Fruit fly (Drosophila melanogaster) whole organism, embryonic: ENCODE results near the gene PolE2.

ENCODE experiments used
- ATbp ChIP-seq: fragments of 200-800 bp; sonication (Bioruptor generic); optimal IDR thresholded peaks from 2 replicates; lab custom pipeline; 2017; ENCODE audit warnings: missing biosample characterization, mild to moderate bottlenecking, missing genetic modification characterization, missing genetic modification reagents
- Awh ChIP-seq: fragments of 200-800 bp; sonication (Bioruptor generic); IDR thresholded peaks from 2 replicates; pipeline ENCODE4, ENCODE4 v1.3.6; 2022; ENCODE audit warnings: missing biosample characterization, missing genetic modification characterization
- CG10267 ChIP-seq: fragments of 200-800 bp; sonication (Bioruptor generic); optimal IDR thresholded peaks from 2 replicates; lab custom pipeline; 2018; ENCODE audit warnings: missing biosample characterization, mild to moderate bottlenecking, missing genetic modification characterization, moderate library complexity
- CG10543 ChIP-seq: fragments of 200-800 bp; sonication (Bioruptor generic); optimal IDR thresholded peaks from 3 replicates; lab custom pipeline; 2017; ENCODE audit warnings: missing biosample characterization, mild to moderate bottlenecking, missing genetic modification characterization, moderate library complexity
- CG13287 ChIP-seq: fragments of 200-800 bp; sonication (Bioruptor generic); IDR thresholded peaks from 2 replicates; pipeline ENCODE4 v1.3.6; 2022; ENCODE audit warnings: missing biosample characterization, missing genetic modification characterization; ENCODE audit not compliant: partially characterized antibody
- CG14667 ChIP-seq: fragments of 200-800 bp; sonication (Bioruptor generic); IDR thresholded peaks from 2 replicates; pipeline ENCODE4 v1.3.6; 2022; ENCODE audit warnings: missing biosample characterization, missing genetic modification characterization
- CG15601 ChIP-seq: fragments of 200-800 bp; sonication (Bioruptor generic); optimal IDR thresholded peaks from 3 replicates; lab custom pipeline; 2019; ENCODE audit warnings: missing biosample characterization, mild to moderate bottlenecking, missing genetic modification characterization, moderate library complexity
- CG15696 ChIP-seq: fragments of 200-800 bp; sonication (Bioruptor generic); optimal IDR thresholded peaks from 2 replicates; lab custom pipeline; 2019; ENCODE audit warnings: missing biosample characterization, mild to moderate bottlenecking, missing genetic modification characterization, moderate library complexity
- CG18476 ChIP-seq: fragments of 200-800 bp; sonication (Bioruptor generic); optimal IDR thresholded peaks from 2 replicates; lab custom pipeline; 2016; ENCODE audit warnings: missing biosample characterization, mild to moderate bottlenecking, missing genetic modification characterization
- CG2678 ChIP-seq: fragments of 200-800 bp; sonication (Bioruptor generic); optimal IDR thresholded peaks from 3 replicates; lab custom pipeline; 2019; ENCODE audit warnings: missing biosample characterization, mild to moderate bottlenecking, missing genetic modification characterization, moderate library complexity
- CG30403 ChIP-seq: fragments of 200-800 bp; sonication (Bioruptor generic); optimal IDR thresholded peaks from 3 replicates; lab custom pipeline; 2016; ENCODE audit warnings: missing biosample characterization, missing genetic modification characterization
- CG34422 ChIP-seq: fragments of 200-800 bp; sonication (Bioruptor generic); IDR thresholded peaks from 3 replicates; pipeline ENCODE4 v1.3.6; 2022; ENCODE audit warnings: missing biosample characterization, missing genetic modification characterization
- CG4404 ChIP-seq: fragments of 200-800 bp; sonication (Bioruptor generic); IDR thresholded peaks from 2 replicates; pipeline ENCODE4 v1.3.6; 2022; ENCODE audit warnings: missing biosample characterization, missing genetic modification characterization
- CG4617 ChIP-seq: fragments of 200-800 bp; sonication (Bioruptor generic); optimal IDR thresholded peaks from 3 replicates; lab custom pipeline; 2016; ENCODE audit warnings: missing biosample characterization, missing genetic modification characterization, borderline replicate concordance
- CG4730 ChIP-seq: fragments of 200-800 bp; sonication (Bioruptor generic); IDR thresholded peaks from 2 replicates; pipeline ENCODE4 v1.3.6; 2022; ENCODE audit warnings: missing biosample characterization, missing genetic modification characterization
- CG4820 ChIP-seq: fragments of 200-800 bp; sonication (Bioruptor generic); optimal IDR thresholded peaks from 3 replicates; lab custom pipeline; 2016; ENCODE audit warnings: missing biosample characterization, missing genetic modification characterization
- CG6272 ChIP-seq: fragments of 200-800 bp; sonication (Bioruptor generic); IDR thresholded peaks from 2 replicates; pipeline ENCODE4 v1.3.6; 2022; ENCODE audit warnings: missing biosample characterization, missing genetic modification characterization
- CG6654 ChIP-seq: fragments of 200-800 bp; sonication (Bioruptor generic); optimal IDR thresholded peaks from 2 replicates; lab custom pipeline; 2017; ENCODE audit warnings: missing biosample characterization, mild to moderate bottlenecking, missing genetic modification characterization
- CG6765 ChIP-seq: fragments of 200-800 bp; sonication (Bioruptor generic); optimal IDR thresholded peaks from 3 replicates; lab custom pipeline; 2017; ENCODE audit warnings: missing biosample characterization, mild to moderate bottlenecking, missing genetic modification characterization
- CG7357 ChIP-seq: fragments of 200-800 bp; sonication (Bioruptor generic); IDR thresholded peaks from 3 replicates; pipeline ENCODE4 v1.3.6; 2022; ENCODE audit warnings: missing biosample characterization, missing genetic modification characterization
- Elba2 ChIP-seq: fragments of 200-800 bp; sonication (Bioruptor generic); optimal IDR thresholded peaks from 3 replicates; lab custom pipeline; 2016; ENCODE audit warnings: missing biosample characterization, missing genetic modification characterization
- Fer1 ChIP-seq: fragments of 200-800 bp; sonication (Bioruptor generic); optimal IDR thresholded peaks from 2 replicates; lab custom pipeline; 2017; ENCODE audit warnings: missing biosample characterization, mild to moderate bottlenecking, missing genetic modification characterization
- HHEX ChIP-seq: fragments of 200-800 bp; sonication (Bioruptor generic); optimal IDR thresholded peaks from 3 replicates; lab custom pipeline; 2017; ENCODE audit warnings: missing biosample characterization, mild to moderate bottlenecking, missing genetic modification characterization, missing genetic modification reagents
- HLHmδ ChIP-seq: fragments of 200-800 bp; sonication (Bioruptor generic); optimal IDR thresholded peaks from 2 replicates; lab custom pipeline; 2018; ENCODE audit warnings: missing biosample characterization, mild to moderate bottlenecking, missing genetic modification characterization, moderate library complexity
- Lpt ChIP-seq: fragments of >200 bp; optimal IDR thresholded peaks from 2 replicates; lab custom pipeline; 2018; ENCODE audit warnings: missing biosample characterization, missing genetic modification characterization
- MTF-1 ChIP-seq: fragments of 200-800 bp; sonication (Bioruptor generic); optimal IDR thresholded peaks from 2 replicates; lab custom pipeline; 2018; ENCODE audit warnings: missing biosample characterization, mild to moderate bottlenecking, missing genetic modification characterization, borderline replicate concordance
- Optix ChIP-seq: fragments of 200-800 bp; sonication (Bioruptor generic); IDR thresholded peaks from 3 replicates; pipeline ENCODE4 v1.3.6; 2022; ENCODE audit warnings: missing biosample characterization, missing genetic modification characterization
- Rx ChIP-seq: fragments of 200-800 bp; sonication (Bioruptor generic); IDR thresholded peaks from 2 replicates; pipeline ENCODE4 v1.3.6; 2022; ENCODE audit warnings: missing biosample characterization, missing genetic modification characterization
- Side ChIP-seq: fragments of 200-800 bp; sonication (Bioruptor generic); optimal IDR thresholded peaks from 2 replicates; lab custom pipeline; 2016; ENCODE audit warnings: missing biosample characterization, missing genetic modification characterization
- Stat92E ChIP-seq, 3 experiments: fragments of >200 bp in 2 of 3; fragments of 200-800 bp in 1 of 3; sonication (Bioruptor generic) in 1 of 3; optimal IDR thresholded peaks; 2 replicates each; lab custom pipeline; 2017 to 2019; ENCODE audit warnings: missing biosample characterization in 3 of 3, missing genetic modification characterization in 3 of 3, mild to moderate bottlenecking in 1 of 3, moderate library complexity in 1 of 3
- Tbp ChIP-seq: fragments of >200 bp; optimal IDR thresholded peaks from 2 replicates; lab custom pipeline; 2018; ENCODE audit warnings: missing biosample characterization, missing genetic modification characterization
- Trl ChIP-seq, 3 experiments: fragments of >200 bp in 2 of 3; fragments of 200-800 bp in 1 of 3; sonication (Bioruptor generic) in 1 of 3; optimal IDR thresholded peaks; 2 replicates in 1 of 3; 3 replicates in 2 of 3; lab custom pipeline; 2016 to 2017; ENCODE audit warnings: missing biosample characterization in 1 of 3, missing genetic modification characterization in 1 of 3
- ara ChIP-seq: fragments of 200-800 bp; sonication (Bioruptor generic); IDR thresholded peaks from 2 replicates; pipeline ENCODE4 v1.3.6; 2022; ENCODE audit warnings: missing biosample characterization, missing genetic modification characterization
- bigmax ChIP-seq: fragments of 200-800 bp; sonication (Bioruptor generic); optimal IDR thresholded peaks from 2 replicates; lab custom pipeline; 2018; ENCODE audit warnings: missing biosample characterization, mild to moderate bottlenecking, missing genetic modification characterization
- cad ChIP-seq: fragments of >200 bp; optimal IDR thresholded peaks from 2 replicates; lab custom pipeline; 2017; ENCODE audit warnings: missing biosample characterization, missing genetic modification characterization
- caup ChIP-seq: fragments of 200-800 bp; sonication (Bioruptor generic); optimal IDR thresholded peaks from 3 replicates; lab custom pipeline; 2017; ENCODE audit warnings: missing biosample characterization, mild to moderate bottlenecking, missing genetic modification characterization, moderate library complexity; ENCODE audit not compliant: severe bottlenecking
- cg ChIP-seq: fragments of 200-800 bp; sonication (Bioruptor generic); optimal IDR thresholded peaks from 3 replicates; lab custom pipeline; 2019; ENCODE audit warnings: missing biosample characterization, mild to moderate bottlenecking, missing genetic modification characterization, moderate library complexity
- da ChIP-seq: fragments of 200-800 bp; sonication (Bioruptor generic); optimal IDR thresholded peaks from 2 replicates; lab custom pipeline; 2016; ENCODE audit warnings: missing biosample characterization, missing genetic modification characterization
- disco-r ChIP-seq: fragments of 200-800 bp; sonication (Bioruptor generic); optimal IDR thresholded peaks from 2 replicates; lab custom pipeline; 2016; ENCODE audit warnings: missing biosample characterization, missing genetic modification characterization
- exex ChIP-seq: fragments of 200-800 bp; sonication (Bioruptor generic); optimal IDR thresholded peaks from 4 replicates; lab custom pipeline; 2018; ENCODE audit warnings: missing biosample characterization, mild to moderate bottlenecking, missing genetic modification characterization, moderate library complexity
- gcm ChIP-seq: fragments of 200-800 bp; sonication (Bioruptor generic); optimal IDR thresholded peaks from 2 replicates; lab custom pipeline; 2019; ENCODE audit warnings: missing biosample characterization, mild to moderate bottlenecking, missing genetic modification characterization, moderate library complexity
- insv ChIP-seq, 2 experiments: fragments of 200-800 bp; sonication (Bioruptor generic); optimal IDR thresholded peaks; 3 replicates each; lab custom pipeline; 2016 to 2018; ENCODE audit warnings: missing biosample characterization in 2 of 2, missing genetic modification characterization in 2 of 2
- ranshi ChIP-seq: fragments of 200-800 bp; sonication (Bioruptor generic); IDR thresholded peaks from 2 replicates; pipeline ENCODE4 v1.3.6; 2022; ENCODE audit warnings: missing biosample characterization, missing genetic modification characterization
- run ChIP-seq: fragments of 200-800 bp; sonication (Bioruptor generic); optimal IDR thresholded peaks from 3 replicates; lab custom pipeline; 2018; ENCODE audit warnings: missing biosample characterization, mild to moderate bottlenecking, missing genetic modification characterization
- sens ChIP-seq: fragments of 200-800 bp; sonication (Bioruptor generic); peaks from one replicate; lab custom pipeline; 2016; ENCODE audit warnings: missing biosample characterization, missing genetic modification characterization
- seq ChIP-seq: fragments of 200-800 bp; sonication (Bioruptor generic); IDR thresholded peaks from 2 replicates; pipeline ENCODE4 v1.3.6; 2022; ENCODE audit warnings: missing biosample characterization, missing genetic modification characterization
- sob ChIP-seq: fragments of 200-800 bp; sonication (Bioruptor generic); IDR thresholded peaks from 2 replicates; pipeline ENCODE4 v1.3.6; 2022; ENCODE audit warnings: missing biosample characterization, missing genetic modification characterization
- tap ChIP-seq: fragments of 200-800 bp; optimal IDR thresholded peaks from 3 replicates; lab custom pipeline; 2019; ENCODE audit warnings: missing biosample characterization, mild to moderate bottlenecking, missing genetic modification characterization, moderate library complexity
- wek ChIP-seq: fragments of 200-800 bp; sonication (Bioruptor generic); optimal IDR thresholded peaks from 3 replicates; lab custom pipeline; 2018; ENCODE audit warnings: missing biosample characterization, mild to moderate bottlenecking, missing genetic modification characterization, moderate library complexity

PolE2 gene

DNA sequence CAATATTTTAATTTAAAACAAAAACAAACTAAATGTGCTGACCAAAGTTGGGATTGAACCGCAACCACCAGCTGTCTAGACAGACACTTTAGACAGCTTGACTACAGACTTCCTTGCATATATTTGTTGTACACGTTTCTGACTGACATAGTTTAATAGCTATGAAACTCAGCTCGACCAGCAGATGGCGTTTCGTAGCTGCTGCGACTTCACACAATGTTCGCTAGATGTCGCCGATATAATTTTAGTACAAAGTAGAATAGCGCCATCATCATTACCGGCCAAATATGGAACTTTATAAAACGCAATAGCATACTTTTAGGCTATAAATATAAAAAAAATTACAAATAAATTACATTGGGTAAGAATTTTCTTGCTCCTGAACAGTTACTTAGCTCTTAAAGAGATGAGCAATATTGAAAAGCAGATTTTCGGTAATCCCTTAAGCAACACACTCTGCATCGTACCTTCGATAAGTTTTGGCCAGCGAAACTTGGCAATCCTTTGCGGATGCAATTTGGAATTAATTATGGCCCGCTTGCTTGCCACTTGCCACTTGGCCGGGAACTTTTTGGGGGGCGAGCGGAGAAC lies 27.5 kb downstream of the PolE2 start (continued):
- no peak for TF ChIP-seq da (GFP tag; lab: Kevin White, UChicago)
- TF ChIP-seq CG6765 = no peak
- 0 out of 2 replicates have a peak, but pooled peaks have one; percentile 14 for TF ChIP-seq seq
- TF ChIP-seq caup (GFP tag; lab: Kevin White, UChicago) = peak; percentile 54
- no peak for TF ChIP-seq Trl (optimal IDR thresholded peaks at IDR 0.05; lab: Kevin White, UChicago)
- TF ChIP-seq Trl (GFP tag; optimal IDR thresholded peaks at IDR 0.05; lab: Kevin White, UChicago) = peak; percentile 73
- TF ChIP-seq CG4730 (GFP tag; lab: Robert Waterston, UW) = peak; percentile 71
- peak in 1 of 2 experiments; percentile 70 for TF ChIP-seq insv (GFP tag; optimal IDR thresholded peaks at IDR 0.05; lab: Kevin White, UChicago)
- peak; percentile 64; the same call in 1 of the 2 replicates for TF ChIP-seq Awh
- no peak for TF ChIP-seq CG10543 (GFP tag; lab: Kevin White, UChicago)
- TF ChIP-seq gcm (GFP tag; lab: Kevin White, UChicago) = peak; percentile 11
- peak; percentile 56 for TF ChIP-seq CG30403 (GFP tag; lab: Kevin White, UChicago)
- peak; percentile 38 for TF ChIP-seq CG4404 (GFP tag; lab: Robert Waterston, UW)
- peak; percentile 12 for TF ChIP-seq ATbp (GFP tag; lab: Kevin White, UChicago)
- TF ChIP-seq CG10267 (tag; lab: Kevin White, UChicago) = peak; percentile 82
- TF ChIP-seq CG2678 = no peak
- peak; percentile 85 for TF ChIP-seq sob (GFP tag; lab: Robert Waterston, UW)
- TF ChIP-seq sens (GFP tag; lab: Kevin White, UChicago) = peak; percentile 92
- peak; percentile 43 for TF ChIP-seq CG18476
- TF ChIP-seq CG13287 = peak; percentile 76; the same call in 1 of the 2 replicates
- peak; percentile 58 for TF ChIP-seq ara (GFP tag; lab: Robert Waterston, UW)
- TF ChIP-seq exex (tag; lab: Kevin White, UChicago) = no peak
- peak; percentile 16 for TF ChIP-seq HHEX (GFP tag; lab: Kevin White, UChicago)
- TF ChIP-seq HLHmδ = peak; percentile 27
- TF ChIP-seq wek (GFP tag; lab: Kevin White, UChicago) = no peak
- TF ChIP-seq CG14667 = peak; percentile 59
- peak; percentile 11 for TF ChIP-seq Elba2 (GFP tag; lab: Kevin White, UChicago)
- peak; percentile 56 for TF ChIP-seq CG6272 (GFP tag; lab: Robert Waterston, UW)
- peak; percentile 62 for TF ChIP-seq CG15601 (tag; lab: Kevin White, UChicago)
- TF ChIP-seq CG4617 (GFP tag; lab: Kevin White, UChicago) = peak; percentile 54
- TF ChIP-seq cad (GFP tag; lab: Kevin White, UChicago) = no peak
- peak; percentile 91 for TF ChIP-seq CG15696 (tag; lab: Kevin White, UChicago)
- TF ChIP-seq run (tag; lab: Kevin White, UChicago) = no peak
- no peak for TF ChIP-seq bigmax (GFP tag; lab: Kevin White, UChicago)
- TF ChIP-seq Optix = peak; percentile 60; the same call in 2 of the 3 replicates
- peak; percentile 66 for TF ChIP-seq Rx (GFP tag; lab: Robert Waterston, UW)
- peak; percentile 35; the same call in 1 of the 3 replicates for TF ChIP-seq CG7357 (GFP tag; lab: Robert Waterston, UW)
- no peak for TF ChIP-seq Tbp (GFP tag; lab: Kevin White, UChicago)
- TF ChIP-seq disco-r (GFP tag; lab: Kevin White, UChicago) = no peak
- no peak for TF ChIP-seq Lpt
- TF ChIP-seq Fer1 (GFP tag; lab: Kevin White, UChicago) = no peak
- TF ChIP-seq cg (GFP tag; lab: Kevin White, UChicago) = no peak
- TF ChIP-seq CG6654 (GFP tag; lab: Kevin White, UChicago) = peak; percentile 23
- TF ChIP-seq Stat92E (GFP tag; optimal IDR thresholded peaks at IDR 0.05; lab: Kevin White, UChicago) = peak in 1 of 3 experiments; percentile 67
- no peak for TF ChIP-seq Side (GFP tag; lab: Kevin White, UChicago)
- peak; percentile 49 for TF ChIP-seq tap (tag; lab: Kevin White, UChicago)
- TF ChIP-seq MTF-1 = peak; percentile 77
- 0 out of 2 replicates have a peak, but pooled peaks have one; percentile 45 for TF ChIP-seq ranshi
- peak; percentile 64 for TF ChIP-seq CG4820
- TF ChIP-seq CG34422 = peak; percentile 54; the same call in 1 of the 3 replicates
